Worm (Caenorhabditis elegans) whole organism, mixed stage, embryonic: ENCODE data around the gene F55G1.7.

Experiments
- blmp-1 ChIP-seq: fragments of 150-350 bp; optimal IDR thresholded peaks from 2 replicates; lab custom pipeline; 2014; ENCODE audit warnings: missing biosample characterization, missing genetic modification characterization
- cnd-1 ChIP-seq: fragments of 200-800 bp; sonication (Bioruptor generic); optimal IDR thresholded peaks from 2 replicates; lab custom pipeline; 2018; ENCODE audit warnings: mild to moderate bottlenecking, missing genetic modification characterization, missing compliant biosample characterization
- elt-3 ChIP-seq: fragments of 150-350 bp; optimal IDR thresholded peaks from 2 replicates; lab custom pipeline; 2014; ENCODE audit warnings: missing biosample characterization, missing genetic modification characterization
- lsy-2 ChIP-seq: fragments of 150-350 bp; optimal IDR thresholded peaks from 2 replicates; lab custom pipeline; 2014; ENCODE audit warnings: missing biosample characterization, missing genetic modification characterization
- nhr-237 ChIP-seq: fragments of 150-350 bp; optimal IDR thresholded peaks from 2 replicates; lab custom pipeline; 2014; ENCODE audit warnings: missing biosample characterization, missing genetic modification characterization
- nhr-76 ChIP-seq: sonication (generic microtip); optimal IDR thresholded peaks from 2 replicates; lab custom pipeline; 2017; ENCODE audit warnings: missing biosample characterization, missing genetic modification characterization
- pha-4 ChIP-seq: fragments of 150-350 bp; optimal IDR thresholded peaks from 2 replicates; lab custom pipeline; 2018; ENCODE audit warnings: missing biosample characterization, missing genetic modification reagents, missing genetic modification characterization
- snpc-4 ChIP-seq: fragments of 150-350 bp; optimal IDR thresholded peaks from 2 replicates; lab custom pipeline; 2014; ENCODE audit warnings: missing biosample characterization, missing genetic modification characterization
- sptf-1 ChIP-seq: sonication (generic microtip); optimal IDR thresholded peaks from 2 replicates; lab custom pipeline; 2017; ENCODE audit warnings: mild to moderate bottlenecking, missing genetic modification characterization, moderate library complexity, missing compliant biosample characterization
- unc-62 ChIP-seq: fragments of 150-350 bp; optimal IDR thresholded peaks from 2 replicates; lab custom pipeline; 2014; ENCODE audit warnings: missing biosample characterization, missing genetic modification reagents, missing genetic modification characterization

DNA sequence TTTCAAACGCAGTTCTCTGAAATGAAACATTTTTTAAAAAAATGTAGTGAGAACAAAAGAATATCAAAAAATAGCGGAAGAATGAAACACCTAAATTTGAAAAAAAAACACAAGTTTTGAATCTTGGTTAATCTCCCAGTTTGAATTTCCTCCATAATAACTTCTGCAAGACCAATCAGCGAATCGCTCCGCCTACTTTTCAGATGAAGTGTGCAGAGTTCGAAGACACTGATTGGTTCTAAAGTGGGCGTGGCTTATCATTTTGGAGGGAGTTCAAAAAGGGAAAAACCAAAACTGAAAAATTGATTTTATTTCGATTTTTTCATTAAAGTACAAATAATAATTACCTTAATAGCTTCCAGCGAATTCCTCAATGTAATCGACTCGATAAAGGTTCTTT is 41.2 kb upstream of the F55G1.7 start:
- TF ChIP-seq pha-4 (no peak), unc-62 (GFP tag; lab: Kevin White, UChicago) (no peak), lsy-2 (tag; lab: Kevin White, UChicago) (no peak), nhr-76 (tag; lab: Kevin White, UChicago) (no peak), nhr-237 (no peak), cnd-1 (tag; lab: Kevin White, UChicago) (no peak), snpc-4 (tag; lab: Kevin White, UChicago) (no peak), blmp-1 (tag; lab: Kevin White, UChicago) (no peak), elt-3 (tag; lab: Kevin White, UChicago) (no peak), sptf-1 (tag; lab: Kevin White, UChicago) (no peak)
